Fruit fly (Drosophila melanogaster) whole organism, prepupa: ENCODE data around the gene CG6865.

Source experiments
- Blimp-1 ChIP-seq: fragments of 200-800 bp; sonication (Bioruptor generic); optimal IDR thresholded peaks from 3 replicates; lab custom pipeline; 2017; ENCODE audit warnings: missing biosample characterization, missing genetic modification characterization, mild to moderate bottlenecking, moderate library complexity, missing genetic modification reagents
- CG10631 ChIP-seq: fragments of 200-800 bp; sonication (Bioruptor generic); optimal IDR thresholded peaks from 2 replicates; lab custom pipeline; 2016; ENCODE audit warnings: missing biosample characterization, missing genetic modification characterization
- CG10669 ChIP-seq: fragments of 200-800 bp; sonication (Bioruptor generic); optimal IDR thresholded peaks from 3 replicates; lab custom pipeline; 2018; ENCODE audit warnings: missing biosample characterization, mild to moderate bottlenecking, missing genetic modification characterization, moderate library complexity
- CG11294 ChIP-seq: fragments of 200-800 bp; sonication (Bioruptor generic); IDR thresholded peaks from 2 replicates; pipeline ENCODE4 v1.3.6; 2022; ENCODE audit warnings: missing biosample characterization, missing genetic modification characterization
- CG11762 ChIP-seq: fragments of 200-800 bp; sonication (Bioruptor generic); optimal IDR thresholded peaks from 3 replicates; lab custom pipeline; 2016; ENCODE audit warnings: missing biosample characterization, missing genetic modification characterization; ENCODE audit not compliant: insufficient read depth
- CG11902 ChIP-seq: fragments of 200-800 bp; sonication (Bioruptor generic); optimal IDR thresholded peaks from 3 replicates; lab custom pipeline; 2016; ENCODE audit warnings: missing biosample characterization, missing genetic modification characterization
- CG1621 ChIP-seq: fragments of 200-800 bp; sonication (Bioruptor generic); optimal IDR thresholded peaks from 3 replicates; lab custom pipeline; 2018; ENCODE audit warnings: missing biosample characterization, mild to moderate bottlenecking, missing genetic modification characterization
- CG16779 ChIP-seq: fragments of 200-800 bp; sonication (Bioruptor generic); optimal IDR thresholded peaks from 3 replicates; lab custom pipeline; 2017; ENCODE audit warnings: missing biosample characterization, mild to moderate bottlenecking, missing genetic modification characterization
- CG3032 ChIP-seq: fragments of 200-800 bp; optimal IDR thresholded peaks from 2 replicates; lab custom pipeline; 2019; ENCODE audit warnings: missing biosample characterization, mild to moderate bottlenecking, missing genetic modification characterization, moderate library complexity
- CG31627 ChIP-seq: fragments of 200-800 bp; sonication (Bioruptor generic); optimal IDR thresholded peaks from 3 replicates; lab custom pipeline; 2016; ENCODE audit warnings: missing biosample characterization, missing genetic modification characterization
- CG32006 ChIP-seq: fragments of 200-800 bp; sonication (Bioruptor generic); optimal IDR thresholded peaks from 3 replicates; lab custom pipeline; 2017; ENCODE audit warnings: missing biosample characterization, mild to moderate bottlenecking, missing genetic modification characterization
- CG34406 ChIP-seq: fragments of 200-800 bp; sonication (Bioruptor generic); optimal IDR thresholded peaks from 3 replicates; lab custom pipeline; 2016; ENCODE audit warnings: missing biosample characterization, missing genetic modification characterization
- CG4318 ChIP-seq: fragments of 200-800 bp; sonication (Bioruptor generic); optimal IDR thresholded peaks from 3 replicates; lab custom pipeline; 2017; ENCODE audit warnings: missing biosample characterization, mild to moderate bottlenecking, missing genetic modification characterization
- CG6163 ChIP-seq: fragments of 200-800 bp; sonication (Bioruptor generic); IDR thresholded peaks from 3 replicates; pipeline ENCODE4 v1.3.6; 2022; ENCODE audit warnings: missing biosample characterization, missing genetic modification characterization
- CG6276 ChIP-seq: fragments of 200-800 bp; sonication (Bioruptor generic); optimal IDR thresholded peaks from 2 replicates; lab custom pipeline; 2017; ENCODE audit warnings: missing biosample characterization, mild to moderate bottlenecking, missing genetic modification characterization
- CG6808 ChIP-seq: fragments of 200-800 bp; sonication (Bioruptor generic); optimal IDR thresholded peaks from 3 replicates; lab custom pipeline; 2017; ENCODE audit warnings: missing biosample characterization, missing genetic modification characterization, mild to moderate bottlenecking, moderate library complexity, missing genetic modification reagents
- CG6854 ChIP-seq: fragments of 200-800 bp; sonication (Bioruptor generic); optimal IDR thresholded peaks from 2 replicates; lab custom pipeline; 2017; ENCODE audit warnings: missing biosample characterization, mild to moderate bottlenecking, missing genetic modification characterization
- CG8632 ChIP-seq: fragments of 200-800 bp; sonication (Bioruptor generic); optimal IDR thresholded peaks from 3 replicates; lab custom pipeline; 2016; ENCODE audit warnings: missing biosample characterization, missing genetic modification characterization
- CG9139 ChIP-seq: fragments of 200-800 bp; sonication (Bioruptor generic); optimal IDR thresholded peaks from 3 replicates; lab custom pipeline; 2017; ENCODE audit warnings: missing biosample characterization, mild to moderate bottlenecking, missing genetic modification characterization
- Eip75B ChIP-seq: fragments of 200-800 bp; sonication (Bioruptor generic); optimal IDR thresholded peaks from 3 replicates; lab custom pipeline; 2016; ENCODE audit warnings: missing biosample characterization, missing genetic modification characterization
- Eip78C ChIP-seq: fragments of 200-800 bp; sonication (Bioruptor generic); peaks from one replicate; lab custom pipeline; 2016; ENCODE audit warnings: missing biosample characterization, missing genetic modification characterization
- Eip93F ChIP-seq: fragments of 200-800 bp; sonication (Bioruptor generic); optimal IDR thresholded peaks from 2 replicates; lab custom pipeline; 2016; ENCODE audit warnings: missing biosample characterization, mild to moderate bottlenecking, missing genetic modification characterization
- Gug ChIP-seq: fragments of 200-800 bp; sonication (Bioruptor generic); IDR thresholded peaks from 2 replicates; pipeline ENCODE4 v1.3.6; 2022; ENCODE audit warnings: missing biosample characterization, missing genetic modification characterization
- Hr38 ChIP-seq: sonication (Bioruptor generic); optimal IDR thresholded peaks from 2 replicates; lab custom pipeline; 2016; ENCODE audit warnings: missing biosample characterization, missing genetic modification characterization
- Lpt ChIP-seq: fragments of 200-800 bp; sonication (Bioruptor generic); optimal IDR thresholded peaks from 3 replicates; lab custom pipeline; 2016; ENCODE audit warnings: missing biosample characterization, missing genetic modification characterization
- Met ChIP-seq: fragments of 200-800 bp; sonication (Bioruptor generic); optimal IDR thresholded peaks from 3 replicates; lab custom pipeline; 2016; ENCODE audit warnings: missing biosample characterization, missing genetic modification characterization
- Smox ChIP-seq: fragments of 200-800 bp; sonication (Bioruptor generic); optimal IDR thresholded peaks from 3 replicates; lab custom pipeline; 2016; ENCODE audit warnings: missing biosample characterization, missing genetic modification characterization
- achi ChIP-seq: fragments of 200-800 bp; sonication (Bioruptor generic); optimal IDR thresholded peaks from 3 replicates; lab custom pipeline; 2016; ENCODE audit warnings: missing biosample characterization, missing genetic modification characterization
- cyc ChIP-seq: fragments of 200-800 bp; sonication (Bioruptor generic); optimal IDR thresholded peaks from 3 replicates; lab custom pipeline; 2016; ENCODE audit warnings: missing biosample characterization, missing genetic modification characterization
- dsx ChIP-seq: fragments of 200-800 bp; optimal IDR thresholded peaks from 3 replicates; lab custom pipeline; 2019; ENCODE audit warnings: missing biosample characterization, mild to moderate bottlenecking, missing genetic modification characterization, moderate library complexity; ENCODE audit not compliant: poor library complexity, severe bottlenecking
- eg ChIP-seq: fragments of 200-800 bp; sonication (Bioruptor generic); IDR thresholded peaks from 3 replicates; pipeline ENCODE4 v1.3.6; 2022; ENCODE audit warnings: missing biosample characterization, missing genetic modification characterization
- esn ChIP-seq: fragments of 200-800 bp; sonication (Bioruptor generic); optimal IDR thresholded peaks from 2 replicates; lab custom pipeline; 2016; ENCODE audit warnings: missing biosample characterization, mild to moderate bottlenecking, missing genetic modification characterization, moderate library complexity
- fd59A ChIP-seq: fragments of 200-800 bp; sonication (Bioruptor generic); optimal IDR thresholded peaks from 2 replicates; lab custom pipeline; 2017; ENCODE audit warnings: missing biosample characterization, mild to moderate bottlenecking, missing genetic modification characterization, missing genetic modification reagents
- fd85E ChIP-seq: fragments of 200-800 bp; sonication (Bioruptor generic); optimal IDR thresholded peaks from 3 replicates; lab custom pipeline; 2016; ENCODE audit warnings: missing biosample characterization, missing genetic modification characterization
- fkh ChIP-seq: fragments of 200-800 bp; sonication (Bioruptor generic); optimal IDR thresholded peaks from 3 replicates; lab custom pipeline; 2017; ENCODE audit warnings: missing biosample characterization, mild to moderate bottlenecking, missing genetic modification characterization, moderate library complexity
- lz ChIP-seq: fragments of 200-800 bp; sonication (Bioruptor generic); optimal IDR thresholded peaks from 3 replicates; lab custom pipeline; 2016; ENCODE audit warnings: missing biosample characterization, missing genetic modification characterization
- pdm3 ChIP-seq: fragments of 200-800 bp; sonication (Bioruptor generic); optimal IDR thresholded peaks from 3 replicates; lab custom pipeline; 2016; ENCODE audit warnings: missing biosample characterization, missing genetic modification characterization
- salr ChIP-seq, 2 experiments: fragments of 200-800 bp; sonication (Bioruptor generic); optimal IDR thresholded peaks; 3 replicates each; lab custom pipeline; 2016 to 2018; ENCODE audit warnings: missing biosample characterization in 2 of 2, missing genetic modification characterization in 2 of 2, mild to moderate bottlenecking in 1 of 2
- spab ChIP-seq: fragments of 200-800 bp; sonication (Bioruptor generic); optimal IDR thresholded peaks from 2 replicates; lab custom pipeline; 2017; ENCODE audit warnings: missing biosample characterization, mild to moderate bottlenecking, missing genetic modification characterization, missing genetic modification reagents
- ss ChIP-seq, 2 experiments: fragments of 200-800 bp; sonication (Bioruptor generic); optimal IDR thresholded peaks; 2 replicates in 1 of 2; 3 replicates in 1 of 2; lab custom pipeline; 2017 to 2018; ENCODE audit warnings: mild to moderate bottlenecking in 2 of 2, missing biosample characterization in 2 of 2, missing genetic modification characterization in 2 of 2, moderate library complexity in 1 of 2
- svp ChIP-seq: fragments of 200-800 bp; sonication (Bioruptor generic); peaks from one replicate; lab custom pipeline; 2016; ENCODE audit warnings: missing biosample characterization, missing genetic modification characterization
- vri ChIP-seq: fragments of 200-800 bp; sonication (Bioruptor generic); optimal IDR thresholded peaks from 3 replicates; lab custom pipeline; 2016; ENCODE audit warnings: missing biosample characterization, mild to moderate bottlenecking, missing genetic modification characterization

CG6865 gene

DNA sequence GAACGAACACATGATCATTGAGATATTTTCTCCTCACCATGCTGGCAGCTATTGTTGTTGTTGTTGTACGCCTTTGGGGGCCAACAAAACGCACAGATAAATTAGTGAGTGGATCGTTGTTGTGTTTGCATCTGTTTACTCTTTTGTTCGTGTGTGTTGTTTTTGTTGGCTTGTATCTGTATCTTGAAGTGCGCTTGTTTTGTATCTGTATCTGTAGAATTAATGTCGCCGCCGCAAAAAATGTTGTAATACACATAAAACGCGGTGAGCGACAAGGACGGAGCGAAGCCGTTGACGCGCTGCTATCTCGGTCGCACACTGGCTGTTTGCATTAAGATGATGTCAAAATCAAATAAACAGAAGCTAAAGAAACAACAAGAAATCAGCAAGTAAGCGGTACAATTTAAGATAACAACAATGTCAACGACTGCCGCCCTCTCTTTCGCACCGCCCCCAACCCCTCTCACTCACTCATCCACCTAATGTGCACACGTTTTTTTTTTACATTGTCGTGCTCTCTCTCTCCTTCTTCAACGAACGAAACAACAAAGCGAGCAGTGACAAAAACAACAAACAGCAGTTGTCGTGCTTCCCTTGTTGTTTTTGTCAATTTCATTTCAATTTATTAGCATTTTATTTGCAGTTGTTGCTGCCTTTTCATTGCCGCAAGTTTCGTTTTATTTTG lies 49.3 kb upstream of the CG6865 start (continued):
- peak; percentile 16 for TF ChIP-seq fd59A (GFP tag; lab: Kevin White, UChicago)
- TF ChIP-seq spab (GFP tag; lab: Kevin White, UChicago) = peak; percentile 66
- TF ChIP-seq achi (GFP tag; lab: Kevin White, UChicago) = peak; percentile 60
- TF ChIP-seq CG10631 (GFP tag; lab: Kevin White, UChicago) = peak; percentile 63
- TF ChIP-seq Met (GFP tag; lab: Kevin White, UChicago) = peak; percentile 64
- TF ChIP-seq CG1621 (tag; lab: Kevin White, UChicago) = peak; percentile 71
- peak in 1 of 2 experiments; percentile 67 for TF ChIP-seq salr (GFP tag; optimal IDR thresholded peaks at IDR 0.05; lab: Kevin White, UChicago)
- TF ChIP-seq CG31627 (GFP tag; lab: Kevin White, UChicago) = no peak
- TF ChIP-seq CG4318 (GFP tag; lab: Kevin White, UChicago) = no peak
- peak; percentile 99 for TF ChIP-seq vri
- no peak for TF ChIP-seq CG11294 (GFP tag; lab: Robert Waterston, UW)
- peak; percentile 80 for TF ChIP-seq CG6808 (GFP tag; lab: Kevin White, UChicago)
- peak; percentile 69 for TF ChIP-seq Blimp-1
- TF ChIP-seq, all 60 proteins: peak for 45

- no peak for TF ChIP-seq CG6163 (GFP tag; lab: Robert Waterston, UW)
- TF ChIP-seq Blimp-1 = no peak
- no peak for TF ChIP-seq lz
- TF ChIP-seq eg (GFP tag; lab: Robert Waterston, UW) = no peak
- no peak for TF ChIP-seq Hr38 (GFP tag; lab: Kevin White, UChicago)
- no peak for TF ChIP-seq salr (GFP tag; optimal IDR thresholded peaks at IDR 0.05; lab: Kevin White, UChicago)
- no peak for TF ChIP-seq CG6854 (GFP tag; lab: Kevin White, UChicago)
- no peak for TF ChIP-seq CG10631 (GFP tag; lab: Kevin White, UChicago)
- no peak for TF ChIP-seq fkh (GFP tag; lab: Kevin White, UChicago)
- TF ChIP-seq esn (GFP tag; lab: Kevin White, UChicago) = no peak
- TF ChIP-seq Eip75B (GFP tag; lab: Kevin White, UChicago) = no peak
- no peak for TF ChIP-seq CG11902
- no peak for TF ChIP-seq fd85E (GFP tag; lab: Kevin White, UChicago)
- no peak for TF ChIP-seq Met (GFP tag; lab: Kevin White, UChicago)
- TF ChIP-seq Eip93F = no peak
- no peak for TF ChIP-seq CG11762
- no peak for TF ChIP-seq CG10669 (GFP tag; lab: Kevin White, UChicago)
Measured at dm6 chr3L:18816176-18816575, 47.3 kb upstream of the CG6865 start.

DNA sequence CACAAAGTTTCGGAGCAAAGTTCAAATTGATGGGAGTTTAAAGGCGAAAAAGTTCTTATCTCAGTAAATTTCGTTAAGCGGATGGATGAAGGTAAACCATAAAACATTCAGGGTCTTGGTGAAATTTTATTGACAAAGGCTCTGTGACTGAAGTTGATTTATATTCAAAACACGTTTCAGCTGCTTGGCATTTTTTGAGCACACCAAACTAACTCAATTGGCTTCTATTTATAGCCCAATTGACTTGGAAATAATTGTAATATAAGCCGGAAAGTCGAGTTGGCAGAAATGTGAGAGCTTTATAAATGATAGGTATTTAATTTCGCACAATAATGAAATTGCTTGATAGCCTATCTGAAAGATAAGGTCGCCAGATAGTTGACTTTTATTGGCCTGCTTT lies 46.7 kb upstream of the CG6865 start:
- TF ChIP-seq fd59A (GFP tag; lab: Kevin White, UChicago) (no peak), pdm3 (GFP tag; lab: Kevin White, UChicago) (no peak), Eip78C (GFP tag; lab: Kevin White, UChicago) (no peak), CG9139 (GFP tag; lab: Kevin White, UChicago) (no peak), Gug (GFP tag; lab: Robert Waterston, UW) (no peak), svp (GFP tag; lab: Kevin White, UChicago) (no peak), cyc (GFP tag; lab: Kevin White, UChicago) (no peak), CG4318 (GFP tag; lab: Kevin White, UChicago) (no peak)

- TF ChIP-seq CG31627 (GFP tag; lab: Kevin White, UChicago) (no peak), Gug (GFP tag; lab: Robert Waterston, UW) (no peak), Hr38 (GFP tag; lab: Kevin White, UChicago) (no peak), CG32006 (GFP tag; lab: Kevin White, UChicago) (no peak), Lpt (no peak), Eip75B (GFP tag; lab: Kevin White, UChicago) (no peak), ss (GFP tag; optimal IDR thresholded peaks at IDR 0.05; lab: Kevin White, UChicago) (peak; percentile 39 to 53), CG11294 (GFP tag; lab: Robert Waterston, UW) (no peak), Smox (GFP tag; lab: Kevin White, UChicago) (no peak), CG9139 (GFP tag; lab: Kevin White, UChicago) (no peak), CG10669 (GFP tag; lab: Kevin White, UChicago) (peak; percentile 11), svp (GFP tag; lab: Kevin White, UChicago) (peak; percentile 70), CG34406 (no peak), CG3032 (tag; lab: Kevin White, UChicago) (no peak), CG6276 (peak; percentile 13), CG16779 (no peak), eg (GFP tag; lab: Robert Waterston, UW) (no peak), CG8632 (GFP tag; lab: Kevin White, UChicago) (no peak), pdm3 (GFP tag; lab: Kevin White, UChicago) (no peak), dsx (GFP tag; lab: Kevin White, UChicago) (peak; percentile 10), CG6808 (GFP tag; lab: Kevin White, UChicago) (peak; percentile 37), spab (GFP tag; lab: Kevin White, UChicago) (no peak)
Measured at dm6 chr3L:18817264-18817894, 46.1 kb upstream of the CG6865 start.
